Worm (Caenorhabditis elegans) whole organism, young adult: ENCODE data around the gene rpoa-1.

ENCODE experiments used
- B0019.2 ChIP-seq: fragments of 200-800 bp; sonication (Bioruptor generic); conservative IDR thresholded peaks from 2 replicates; pipeline ENCODE4 v1.3.6; 2022; ENCODE audit warnings: missing genetic modification reagents, missing genetic modification characterization, missing compliant biosample characterization
- F33H1.4 ChIP-seq: fragments of 200-800 bp; sonication (Bioruptor generic); IDR thresholded peaks from 2 replicates; pipeline ENCODE4 v1.3.6; 2022; ENCODE audit warnings: missing genetic modification reagents, missing genetic modification characterization, missing compliant biosample characterization
- F57A8.1 ChIP-seq: fragments of 200-800 bp; sonication (Bioruptor generic); optimal IDR thresholded peaks from 2 replicates; lab custom pipeline; 2018; ENCODE audit warnings: mild to moderate bottlenecking, missing genetic modification characterization, moderate library complexity, missing compliant biosample characterization
- ZK185.1 ChIP-seq: sonication (generic microtip); optimal IDR thresholded peaks from 2 replicates; lab custom pipeline; 2016; ENCODE audit warnings: mild to moderate bottlenecking, missing genetic modification characterization, missing compliant biosample characterization; ENCODE audit not compliant: poor library complexity, severe bottlenecking
- athp-1 ChIP-seq: sonication (generic microtip); optimal IDR thresholded peaks from 2 replicates; lab custom pipeline; 2017; ENCODE audit warnings: mild to moderate bottlenecking, missing genetic modification characterization, missing compliant biosample characterization
- attf-3 ChIP-seq: fragments of 200-800 bp; sonication (Bioruptor generic); conservative IDR thresholded peaks from 2 replicates; pipeline ENCODE4 v1.3.6; 2022; ENCODE audit warnings: missing genetic modification reagents, missing genetic modification characterization, missing compliant biosample characterization
- attf-5 ChIP-seq: fragments of 200-800 bp; sonication (Bioruptor generic); optimal IDR thresholded peaks from 2 replicates; lab custom pipeline; 2018; ENCODE audit warnings: mild to moderate bottlenecking, missing genetic modification characterization, missing compliant biosample characterization
- bed-2 ChIP-seq: fragments of 200-800 bp; sonication (Bioruptor generic); IDR thresholded peaks from 2 replicates; pipeline ENCODE4 v1.3.6; 2022; ENCODE audit warnings: missing genetic modification reagents, missing genetic modification characterization, missing compliant biosample characterization
- ceh-40 ChIP-seq: fragments of 200-800 bp; sonication (Bioruptor generic); IDR thresholded peaks from 2 replicates; pipeline ENCODE4 v1.3.6; 2022; ENCODE audit warnings: missing genetic modification characterization, missing compliant biosample characterization
- dpl-1 ChIP-seq: fragments of 150-350 bp; optimal IDR thresholded peaks from 2 replicates; lab custom pipeline; 2014; ENCODE audit warnings: missing biosample characterization, missing genetic modification reagents, missing genetic modification characterization
- efl-1 ChIP-seq: fragments of 150-350 bp; optimal IDR thresholded peaks from 2 replicates; lab custom pipeline; 2014; ENCODE audit warnings: missing biosample characterization, missing genetic modification reagents, missing genetic modification characterization
- egl-18 ChIP-seq: fragments of 200-800 bp; sonication (Bioruptor generic); IDR thresholded peaks from 2 replicates; pipeline ENCODE4 v1.3.6; 2022; ENCODE audit warnings: missing genetic modification reagents, missing genetic modification characterization, missing compliant biosample characterization
- egrh-3 ChIP-seq: fragments of 200-800 bp; sonication (Bioruptor generic); IDR thresholded peaks from 2 replicates; pipeline ENCODE4 v1.3.6; 2022; ENCODE audit warnings: missing genetic modification reagents, missing genetic modification characterization, missing compliant biosample characterization
- gei-17 ChIP-seq: fragments of 200-800 bp; sonication (Bioruptor generic); optimal IDR thresholded peaks from 2 replicates; lab custom pipeline; 2018; ENCODE audit warnings: mild to moderate bottlenecking, missing genetic modification characterization, missing compliant biosample characterization
- hmg-1.2 ChIP-seq: fragments of 200-800 bp; sonication (Bioruptor generic); IDR thresholded peaks from 2 replicates; pipeline ENCODE4 v1.3.6; 2022; ENCODE audit warnings: missing genetic modification reagents, missing genetic modification characterization, missing compliant biosample characterization
- hmg-20 ChIP-seq: fragments of 200-800 bp; sonication (Bioruptor generic); IDR thresholded peaks from 2 replicates; pipeline ENCODE4 v1.3.6; 2022; ENCODE audit warnings: missing genetic modification reagents, missing genetic modification characterization, missing compliant biosample characterization
- let-607 ChIP-seq, 2 experiments: fragments of 200-800 bp in 1 of 2; sonication (Bioruptor generic) in 1 of 2; sonication (generic microtip) in 1 of 2; optimal IDR thresholded peaks; 2 replicates each; lab custom pipeline; 2016 to 2018; ENCODE audit warnings: mild to moderate bottlenecking in 2 of 2, missing compliant biosample characterization in 2 of 2, missing genetic modification characterization in 2 of 2, moderate library complexity in 2 of 2, missing genotype in 1 of 2
- lin-26 ChIP-seq: fragments of 200-800 bp; sonication (Bioruptor generic); IDR thresholded peaks from 2 replicates; pipeline ENCODE4 v1.3.6; 2022; ENCODE audit warnings: missing genetic modification reagents, missing genetic modification characterization, missing compliant biosample characterization
- lin-35 ChIP-seq, 3 experiments: fragments of 150-350 bp in 2 of 3; sonication (generic microtip) in 1 of 3; optimal IDR thresholded peaks; 2 replicates each; lab custom pipeline; 2014 to 2018; ENCODE audit warnings: missing biosample characterization in 3 of 3, missing genetic modification characterization in 3 of 3, missing genetic modification reagents in 3 of 3
- lin-40 ChIP-seq: sonication (generic microtip); optimal IDR thresholded peaks from 2 replicates; lab custom pipeline; 2016; ENCODE audit warnings: missing genetic modification characterization, mild to moderate bottlenecking, missing compliant biosample characterization, missing genotype, missing genetic modification reagents
- lir-1 ChIP-seq: fragments of 200-800 bp; sonication (Bioruptor generic); conservative IDR thresholded peaks from 2 replicates; pipeline ENCODE4 v1.3.6; 2022; ENCODE audit warnings: missing genetic modification reagents, missing genetic modification characterization, missing compliant biosample characterization
- madf-8 ChIP-seq: fragments of 200-800 bp; sonication (Bioruptor generic); conservative IDR thresholded peaks from 2 replicates; pipeline ENCODE4 v1.3.6; 2022; ENCODE audit warnings: missing genetic modification reagents, missing genetic modification characterization, missing compliant biosample characterization
- mcd-1 ChIP-seq: fragments of 200-800 bp; sonication (Bioruptor generic); IDR thresholded peaks from 2 replicates; pipeline ENCODE4 v1.3.6; 2022; ENCODE audit warnings: missing genetic modification reagents, missing genetic modification characterization, missing compliant biosample characterization
- nhr-120 ChIP-seq: fragments of 200-800 bp; sonication (Bioruptor generic); IDR thresholded peaks from 2 replicates; pipeline ENCODE4 v1.3.6; 2022; ENCODE audit warnings: missing genetic modification characterization, missing compliant biosample characterization
- nhr-27 ChIP-seq: fragments of 200-800 bp; sonication (Bioruptor generic); optimal IDR thresholded peaks from 2 replicates; lab custom pipeline; 2018; ENCODE audit warnings: mild to moderate bottlenecking, missing genetic modification characterization, moderate library complexity, missing compliant biosample characterization
- nhr-80 ChIP-seq: sonication (generic microtip); optimal IDR thresholded peaks from 2 replicates; lab custom pipeline; 2016; ENCODE audit warnings: missing genetic modification characterization, missing compliant biosample characterization
- pbrm-1 ChIP-seq: fragments of 200-800 bp; sonication (Bioruptor generic); IDR thresholded peaks from 2 replicates; pipeline ENCODE4 v1.3.6; 2022; ENCODE audit warnings: missing genetic modification reagents, missing genetic modification characterization, missing compliant biosample characterization
- repo-1 ChIP-seq: sonication (generic microtip); optimal IDR thresholded peaks from 2 replicates; lab custom pipeline; 2017; ENCODE audit warnings: mild to moderate bottlenecking, missing genetic modification characterization, missing compliant biosample characterization
- snpc-1.3 ChIP-seq: sonication (generic microtip); optimal IDR thresholded peaks from 2 replicates; lab custom pipeline; 2017; ENCODE audit warnings: missing genetic modification characterization, mild to moderate bottlenecking, missing compliant biosample characterization, antibody characterized with exemption, moderate library complexity, missing genotype, missing genetic modification reagents; ENCODE audit not compliant: insufficient read depth
- somi-1 ChIP-seq: fragments of 200-800 bp; sonication (Bioruptor generic); optimal IDR thresholded peaks from 2 replicates; lab custom pipeline; 2018; ENCODE audit warnings: mild to moderate bottlenecking, missing genetic modification characterization, missing compliant biosample characterization
- sptf-2 ChIP-seq: fragments of 200-800 bp; sonication (Bioruptor generic); optimal IDR thresholded peaks from 2 replicates; lab custom pipeline; 2018; ENCODE audit warnings: mild to moderate bottlenecking, missing genetic modification characterization, missing compliant biosample characterization
- zfh-2 ChIP-seq: fragments of 200-800 bp; sonication (Bioruptor generic); conservative IDR thresholded peaks from 2 replicates; pipeline ENCODE4 v1.3.6; 2022; ENCODE audit warnings: missing genetic modification reagents, missing genetic modification characterization, missing compliant biosample characterization
- ztf-18 ChIP-seq: sonication (generic microtip); optimal IDR thresholded peaks from 2 replicates; lab custom pipeline; 2016; ENCODE audit warnings: missing genotype, mild to moderate bottlenecking, missing genetic modification characterization, missing compliant biosample characterization
- ztf-28 ChIP-seq: fragments of 200-800 bp; sonication (Bioruptor generic); IDR thresholded peaks from 2 replicates; pipeline ENCODE4 v1.3.6; 2022; ENCODE audit warnings: missing genetic modification reagents, missing genetic modification characterization, missing compliant biosample characterization

The rpoa-1 gene

ce11 chrII:13641311-13641710, 53.3 kb downstream of the rpoa-1 start, which contains the start of gene fbxa-167:
fbxa-167 (plus strand) TSS chrII:13641489.
- TF ChIP-seq hmg-1.2 (peak; percentile 58; the same call in 1 of the 2 replicates), F33H1.4 (GFP tag; lab: Robert Waterston, UW) (no peak), ztf-28 (no peak)

- TF ChIP-seq ceh-40 (GFP tag; lab: Robert Waterston, UW) (no peak), let-607 (tag; optimal IDR thresholded peaks at IDR 0.05; lab: Kevin White, UChicago) (no peak), lin-35 (GFP tag; optimal IDR thresholded peaks at IDR 0.05; lab: Kevin White, UChicago) (no peak), nhr-120 (no peak), hmg-20 (GFP tag; lab: Robert Waterston, UW) (no peak), attf-5 (GFP tag; lab: Kevin White, UChicago) (peak; percentile 19), nhr-80 (tag; lab: Kevin White, UChicago) (no peak)
Measured at ce11 chrII:13640210-13640609, 54.4 kb downstream of the rpoa-1 start.

- TF ChIP-seq repo-1 (tag; lab: Kevin White, UChicago): no peak
- TF ChIP-seq nhr-80 (tag; lab: Kevin White, UChicago): peak; percentile 62
- TF ChIP-seq pbrm-1 (GFP tag; lab: Robert Waterston, UW): no peak
- peak; percentile 5 for TF ChIP-seq ZK185.1 (tag; lab: Kevin White, UChicago)
- peak; percentile 29 for TF ChIP-seq lin-40 (tag; lab: Kevin White, UChicago)
- no peak for TF ChIP-seq bed-2
Measured at ce11 chrII:13638576-13638975, 56.0 kb downstream of the rpoa-1 start.

ce11 chrII:13637941-13638489, 56.6 kb downstream of the rpoa-1 start, which contains the start of gene phdh-1:
phdh-1 (minus strand) TSS chrII:13638480.
- TF ChIP-seq snpc-1.3 (tag; lab: Kevin White, UChicago) (no peak), lir-1 (GFP tag; lab: Robert Waterston, UW) (no peak), F57A8.1 (peak; percentile 23), egl-18 (GFP tag; lab: Robert Waterston, UW) (no peak), lin-26 (0 out of 2 replicates have a peak, but pooled peaks have one; percentile 15), mcd-1 (GFP tag; lab: Robert Waterston, UW) (0 out of 2 replicates have a peak, but pooled peaks have one; percentile 5), sptf-2 (GFP tag; lab: Kevin White, UChicago) (no peak), zfh-2 (peak; percentile 40; the same call in 1 of the 2 replicates)

ce11 chrII:13637464-13637863, 57.1 kb downstream of the rpoa-1 start:
- no peak for TF ChIP-seq nhr-80 (tag; lab: Kevin White, UChicago)
- TF ChIP-seq egrh-3 (GFP tag; lab: Robert Waterston, UW): peak; percentile 36; the same call in 1 of the 2 replicates
- no peak for TF ChIP-seq nhr-27 (tag; lab: Kevin White, UChicago)
- no peak for TF ChIP-seq snpc-1.3 (tag; lab: Kevin White, UChicago)
- TF ChIP-seq efl-1 (GFP tag; lab: Kevin White, UChicago): no peak
- no peak for TF ChIP-seq gei-17 (GFP tag; lab: Kevin White, UChicago)
- no peak for TF ChIP-seq madf-8 (GFP tag; lab: Robert Waterston, UW)
- TF ChIP-seq B0019.2 (GFP tag; lab: Robert Waterston, UW): no peak
- TF ChIP-seq zfh-2: peak; percentile 50; the same call in 1 of the 2 replicates
- TF ChIP-seq sptf-2 (GFP tag; lab: Kevin White, UChicago): no peak
- no peak for TF ChIP-seq bed-2
- TF ChIP-seq lin-40 (tag; lab: Kevin White, UChicago): no peak
- no peak for TF ChIP-seq attf-3 (GFP tag; lab: Robert Waterston, UW)
- TF ChIP-seq dpl-1 (GFP tag; lab: Kevin White, UChicago): no peak
- TF ChIP-seq athp-1 (tag; lab: Kevin White, UChicago): no peak
- no peak for TF ChIP-seq somi-1 (GFP tag; lab: Kevin White, UChicago)
- no peak for TF ChIP-seq ztf-18 (tag; lab: Kevin White, UChicago)
